Worm (Caenorhabditis elegans) whole organism, L2 larva: Measurements from ENCODE around the gene lbp-7.

Experiments used
- Y55F3AM.14 ChIP-seq: fragments of 200-800 bp; sonication (Bioruptor generic); optimal IDR thresholded peaks from 2 replicates; lab custom pipeline; 2018; ENCODE audit warnings: mild to moderate bottlenecking, missing genetic modification characterization, missing compliant biosample characterization
- ZK546.5 ChIP-seq: sonication (generic microtip); optimal IDR thresholded peaks from 2 replicates; lab custom pipeline; 2017; ENCODE audit warnings: missing biosample characterization, missing genetic modification characterization
- blmp-1 ChIP-seq: sonication (generic microtip); optimal IDR thresholded peaks from 2 replicates; lab custom pipeline; 2017; ENCODE audit warnings: missing genetic modification characterization, mild to moderate bottlenecking, missing compliant biosample characterization, antibody characterized with exemption, moderate library complexity; ENCODE audit not compliant: insufficient read depth
- ceh-16 ChIP-seq: fragments of 150-350 bp; optimal IDR thresholded peaks from 2 replicates; lab custom pipeline; 2014; ENCODE audit warnings: missing biosample characterization, missing genetic modification characterization
- dmd-4 ChIP-seq: sonication (generic microtip); optimal IDR thresholded peaks from 2 replicates; lab custom pipeline; 2017; ENCODE audit warnings: missing biosample characterization, missing genetic modification characterization
- egl-27 ChIP-seq: sonication (generic microtip); optimal IDR thresholded peaks from 3 replicates; lab custom pipeline; 2017; ENCODE audit warnings: missing biosample characterization, missing genetic modification reagents, missing genetic modification characterization
- fos-1 ChIP-seq: fragments of 150-350 bp; optimal IDR thresholded peaks from 2 replicates; lab custom pipeline; 2014; ENCODE audit warnings: missing biosample characterization, missing genetic modification characterization
- gmeb-1 ChIP-seq: fragments of 150-350 bp; optimal IDR thresholded peaks from 2 replicates; lab custom pipeline; 2014; ENCODE audit warnings: missing biosample characterization, missing genetic modification characterization
- nhr-12 ChIP-seq: fragments of 150-350 bp; optimal IDR thresholded peaks from 2 replicates; lab custom pipeline; 2014; ENCODE audit warnings: missing biosample characterization, missing genetic modification characterization
- nhr-21 ChIP-seq: fragments of 150-350 bp; optimal IDR thresholded peaks from 2 replicates; lab custom pipeline; 2014; ENCODE audit warnings: missing biosample characterization, missing genetic modification characterization
- nhr-23 ChIP-seq: fragments of 150-350 bp; optimal IDR thresholded peaks from 2 replicates; lab custom pipeline; 2014; ENCODE audit warnings: missing biosample characterization, missing genetic modification reagents, missing genetic modification characterization
- nhr-6 ChIP-seq: fragments of 150-350 bp; optimal IDR thresholded peaks from 2 replicates; lab custom pipeline; 2014; ENCODE audit warnings: missing biosample characterization, missing genetic modification characterization
- nhr-77 ChIP-seq: fragments of 150-350 bp; optimal IDR thresholded peaks from 2 replicates; lab custom pipeline; 2014; ENCODE audit warnings: missing biosample characterization, missing genetic modification characterization
- peb-1 ChIP-seq: fragments of 150-350 bp; optimal IDR thresholded peaks from 2 replicates; lab custom pipeline; 2014; ENCODE audit warnings: missing biosample characterization, missing genetic modification characterization
- skn-1 ChIP-seq: sonication (generic microtip); optimal IDR thresholded peaks from 2 replicates; lab custom pipeline; 2017; ENCODE audit warnings: missing biosample characterization, missing genetic modification characterization
- snpc-4 ChIP-seq: fragments of 150-350 bp; optimal IDR thresholded peaks from 2 replicates; lab custom pipeline; 2014; ENCODE audit warnings: missing biosample characterization, missing genetic modification characterization
- unc-62 ChIP-seq: fragments of 150-350 bp; optimal IDR thresholded peaks from 2 replicates; lab custom pipeline; 2014; ENCODE audit warnings: missing biosample characterization, missing genetic modification reagents, missing genetic modification characterization
- ztf-1 ChIP-seq: fragments of 200-800 bp; sonication (Bioruptor generic); conservative IDR thresholded peaks from 2 replicates; pipeline ENCODE4 v1.3.6; 2022; ENCODE audit warnings: missing genetic modification characterization, missing compliant biosample characterization
- ztf-11 ChIP-seq: sonication (generic microtip); optimal IDR thresholded peaks from 2 replicates; lab custom pipeline; 2017; ENCODE audit warnings: missing biosample characterization, missing genetic modification characterization

The lbp-7 gene

ce11 chrV:13929503-13929902 is 50.2 kb downstream of the lbp-7 start, which contains the start of gene srxa-13:
Gene srxa-13 (plus strand): TSS chrV:13929803.
- no peak for TF ChIP-seq nhr-23 (tag; lab: Kevin White, UChicago)
- no peak for TF ChIP-seq peb-1 (tag; lab: Kevin White, UChicago)
- TF ChIP-seq skn-1: no peak
- no peak for TF ChIP-seq fos-1
- no peak for TF ChIP-seq ceh-16 (tag; lab: Kevin White, UChicago)
- no peak for TF ChIP-seq nhr-12 (tag; lab: Kevin White, UChicago)
- no peak for TF ChIP-seq snpc-4 (tag; lab: Kevin White, UChicago)
- no peak for TF ChIP-seq gmeb-1 (tag; lab: Kevin White, UChicago)
- TF ChIP-seq nhr-21 (tag; lab: Kevin White, UChicago): no peak
- no peak for TF ChIP-seq nhr-77
- TF ChIP-seq egl-27 (tag; lab: Kevin White, UChicago): no peak
- no peak for TF ChIP-seq nhr-6 (tag; lab: Kevin White, UChicago)
- no peak for TF ChIP-seq ztf-1
- TF ChIP-seq unc-62 (GFP tag; lab: Kevin White, UChicago): no peak
- no peak for TF ChIP-seq ztf-11 (tag; lab: Kevin White, UChicago)
- TF ChIP-seq ZK546.5 (tag; lab: Kevin White, UChicago): no peak
- TF ChIP-seq blmp-1: no peak
- no peak for TF ChIP-seq Y55F3AM.14 (GFP tag; lab: Kevin White, UChicago)
- no peak for TF ChIP-seq dmd-4
